Worm (Caenorhabditis elegans) whole organism, L3 larva: Measurements from ENCODE around the gene ZC404.1.

ENCODE experiments used
- R02D3.7 ChIP-seq: fragments of 150-350 bp; optimal IDR thresholded peaks from 2 replicates; lab custom pipeline; 2014; ENCODE audit warnings: missing biosample characterization, missing genetic modification characterization
- aly-2 ChIP-seq: fragments of 150-350 bp; optimal IDR thresholded peaks from 2 replicates; lab custom pipeline; 2014; ENCODE audit warnings: missing biosample characterization, missing genetic modification characterization
- ama-1 ChIP-seq: fragments of 150-350 bp; optimal IDR thresholded peaks from 2 replicates; lab custom pipeline; 2018
- ceh-16 ChIP-seq: sonication (generic microtip); optimal IDR thresholded peaks from 2 replicates; lab custom pipeline; 2017; ENCODE audit warnings: missing biosample characterization, missing genetic modification characterization
- ceh-9 ChIP-seq: sonication (generic microtip); optimal IDR thresholded peaks from 2 replicates; lab custom pipeline; 2018; ENCODE audit warnings: missing biosample characterization, missing genetic modification characterization
- egl-5 ChIP-seq: fragments of 150-350 bp; optimal IDR thresholded peaks from 2 replicates; lab custom pipeline; 2017; ENCODE audit warnings: missing biosample characterization, missing genetic modification reagents, missing genetic modification characterization, inconsistent platforms
- elt-2 ChIP-seq: sonication (generic microtip); optimal IDR thresholded peaks from 2 replicates; lab custom pipeline; 2016; ENCODE audit warnings: missing genetic modification reagents, mild to moderate bottlenecking, missing genetic modification characterization, missing compliant biosample characterization
- elt-3 ChIP-seq, 3 experiments: fragments of 150-350 bp in 1 of 3; sonication (generic microtip) in 2 of 3; optimal IDR thresholded peaks; 2 replicates in 2 of 3; 4 replicates in 1 of 3; lab custom pipeline; 2014 to 2017; ENCODE audit warnings: missing biosample characterization in 3 of 3, missing genetic modification characterization in 3 of 3
- eor-1 ChIP-seq, 2 experiments: fragments of 150-350 bp; optimal IDR thresholded peaks; 2 replicates each; lab custom pipeline; 2014 to 2018; ENCODE audit warnings: missing biosample characterization in 2 of 2, missing genetic modification characterization in 2 of 2
- fkh-2 ChIP-seq: fragments of 150-350 bp; optimal IDR thresholded peaks from 2 replicates; lab custom pipeline; 2014; ENCODE audit warnings: missing biosample characterization, missing genetic modification reagents, missing genetic modification characterization
- fos-1 ChIP-seq: fragments of 150-350 bp; optimal IDR thresholded peaks from 2 replicates; lab custom pipeline; 2014; ENCODE audit warnings: missing biosample characterization, missing genetic modification characterization
- jun-1 ChIP-seq: fragments of 150-350 bp; optimal IDR thresholded peaks from 2 replicates; lab custom pipeline; 2014; ENCODE audit warnings: missing biosample characterization, missing genetic modification reagents, missing genetic modification characterization
- lin-15B ChIP-seq: fragments of 150-350 bp; optimal IDR thresholded peaks from 2 replicates; lab custom pipeline; 2014; ENCODE audit warnings: missing biosample characterization, missing genetic modification characterization
- lin-39 ChIP-seq: fragments of 150-350 bp; optimal IDR thresholded peaks from 2 replicates; lab custom pipeline; 2018; ENCODE audit warnings: missing biosample characterization, missing genetic modification reagents, missing genetic modification characterization
- lsy-12 ChIP-seq: sonication (generic microtip); optimal IDR thresholded peaks from 2 replicates; lab custom pipeline; 2016; ENCODE audit warnings: mild to moderate bottlenecking, missing genetic modification characterization, missing compliant biosample characterization
- mdl-1 ChIP-seq: fragments of 150-350 bp; optimal IDR thresholded peaks from 2 replicates; lab custom pipeline; 2014; ENCODE audit warnings: missing biosample characterization, missing genetic modification characterization
- mml-1 ChIP-seq: fragments of 150-350 bp; sonication (generic microtip); optimal IDR thresholded peaks from 3 replicates; lab custom pipeline; 2014; ENCODE audit warnings: missing biosample characterization, missing genetic modification characterization
- nhr-11 ChIP-seq: fragments of 150-350 bp; optimal IDR thresholded peaks from 2 replicates; lab custom pipeline; 2014; ENCODE audit warnings: missing biosample characterization, missing genetic modification characterization
- nhr-12 ChIP-seq: fragments of 150-350 bp; optimal IDR thresholded peaks from 2 replicates; lab custom pipeline; 2014; ENCODE audit warnings: missing biosample characterization, missing genetic modification characterization
- nhr-237 ChIP-seq: fragments of 150-350 bp; optimal IDR thresholded peaks from 2 replicates; lab custom pipeline; 2014; ENCODE audit warnings: missing biosample characterization, missing genetic modification characterization
- nhr-25 ChIP-seq: sonication (generic microtip); optimal IDR thresholded peaks from 2 replicates; lab custom pipeline; 2017; ENCODE audit warnings: missing biosample characterization, missing genetic modification characterization
- nhr-43 ChIP-seq: sonication (generic microtip); optimal IDR thresholded peaks from 2 replicates; lab custom pipeline; 2016; ENCODE audit warnings: mild to moderate bottlenecking, missing genetic modification characterization, missing compliant biosample characterization; ENCODE audit not compliant: poor library complexity, severe bottlenecking
- nhr-67 ChIP-seq: fragments of 150-350 bp; optimal IDR thresholded peaks from 2 replicates; lab custom pipeline; 2014; ENCODE audit warnings: missing biosample characterization, missing genetic modification characterization
- nhr-77 ChIP-seq: fragments of 150-350 bp; optimal IDR thresholded peaks from 2 replicates; lab custom pipeline; 2014; ENCODE audit warnings: missing biosample characterization, missing genetic modification characterization
- pha-4 ChIP-seq: fragments of 150-350 bp; optimal IDR thresholded peaks from 2 replicates; lab custom pipeline; 2014; ENCODE audit warnings: missing biosample characterization, missing genetic modification reagents, missing genetic modification characterization
- pqm-1 ChIP-seq: fragments of 150-350 bp; optimal IDR thresholded peaks from 2 replicates; lab custom pipeline; 2017; ENCODE audit warnings: missing biosample characterization, missing genetic modification characterization, inconsistent platforms
- sea-2 ChIP-seq: fragments of 150-350 bp; sonication (generic microtip); optimal IDR thresholded peaks from 4 replicates; lab custom pipeline; 2014; ENCODE audit warnings: missing biosample characterization, missing genetic modification reagents, missing genetic modification characterization
- skn-1 ChIP-seq: fragments of 150-350 bp; optimal IDR thresholded peaks from 2 replicates; lab custom pipeline; 2014; ENCODE audit warnings: missing biosample characterization, missing genetic modification characterization
- unc-62 ChIP-seq: fragments of 150-350 bp; sonication (generic microtip); optimal IDR thresholded peaks from 4 replicates; lab custom pipeline; 2014; ENCODE audit warnings: missing biosample characterization, missing genetic modification reagents, missing genetic modification characterization
- ztf-11 ChIP-seq: fragments of 150-350 bp; optimal IDR thresholded peaks from 2 replicates; lab custom pipeline; 2014; ENCODE audit warnings: missing biosample characterization, missing genetic modification characterization
- ztf-4 ChIP-seq: fragments of 150-350 bp; optimal IDR thresholded peaks from 2 replicates; lab custom pipeline; 2014; ENCODE audit warnings: missing biosample characterization, missing genetic modification characterization

The ZC404.1 gene

DNA sequence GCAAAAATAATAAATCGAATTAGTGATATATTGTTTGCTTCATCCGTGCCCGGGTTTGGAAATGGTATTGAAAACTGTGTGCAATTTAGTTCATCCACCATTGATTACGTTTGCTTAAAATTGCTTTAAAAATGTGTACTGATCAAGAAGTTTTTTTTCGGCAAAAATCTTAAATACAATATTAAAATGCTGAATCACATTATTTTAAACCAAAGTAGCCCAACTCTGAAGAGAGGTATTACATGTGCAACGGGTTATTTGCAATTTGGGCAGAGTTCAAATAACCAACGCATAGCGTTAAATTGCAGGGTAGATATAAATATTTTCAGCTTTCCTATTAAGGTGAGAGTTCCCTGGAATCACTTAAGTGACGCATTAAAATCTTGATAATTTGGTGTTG, 23.2 kb downstream of the ZC404.1 start, which contains the start of gene dmsr-14:
dmsr-14 (minus strand) TSS at position 101 of the 400 bp plus-strand sequence.
- TF ChIP-seq unc-62 (GFP tag; lab: Kevin White, UChicago), result no peak
- TF ChIP-seq ama-1 (lab: Kevin White, UChicago), result no peak
- TF ChIP-seq nhr-25, result no peak

DNA sequence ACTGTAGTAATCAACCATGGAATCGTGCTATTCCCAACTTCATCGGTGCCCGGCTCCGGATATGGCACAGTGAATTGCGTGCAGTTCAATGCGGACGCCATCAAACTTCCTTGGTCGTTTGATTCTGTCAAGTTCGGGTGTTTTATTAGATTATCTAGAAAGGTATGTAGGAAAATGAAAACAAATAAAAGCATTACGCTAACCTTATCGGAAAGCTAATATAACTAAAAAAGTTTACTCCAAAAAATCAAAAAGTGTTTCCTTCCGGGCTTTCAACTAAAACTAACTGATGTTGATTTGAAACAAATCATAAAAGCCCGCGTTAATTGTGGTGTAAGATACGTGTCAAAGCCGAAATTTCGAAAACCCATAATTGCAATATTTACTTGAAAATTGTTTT, 25.8 kb downstream of the ZC404.1 start, which contains the start of gene dmsr-13:
dmsr-13 (minus strand) TSS at position 101 of the 400 bp plus-strand sequence.
- TF ChIP-seq lin-39 (tag; lab: Kevin White, UChicago) (no peak), nhr-12 (tag; lab: Kevin White, UChicago) (no peak), sea-2 (no peak), nhr-11 (tag; lab: Kevin White, UChicago) (no peak), lin-15B (tag; lab: Kevin White, UChicago) (no peak), ztf-11 (tag; lab: Kevin White, UChicago) (no peak), nhr-77 (tag; lab: Kevin White, UChicago) (no peak)
- TF ChIP-seq, all 47 proteins: peak for 0

DNA sequence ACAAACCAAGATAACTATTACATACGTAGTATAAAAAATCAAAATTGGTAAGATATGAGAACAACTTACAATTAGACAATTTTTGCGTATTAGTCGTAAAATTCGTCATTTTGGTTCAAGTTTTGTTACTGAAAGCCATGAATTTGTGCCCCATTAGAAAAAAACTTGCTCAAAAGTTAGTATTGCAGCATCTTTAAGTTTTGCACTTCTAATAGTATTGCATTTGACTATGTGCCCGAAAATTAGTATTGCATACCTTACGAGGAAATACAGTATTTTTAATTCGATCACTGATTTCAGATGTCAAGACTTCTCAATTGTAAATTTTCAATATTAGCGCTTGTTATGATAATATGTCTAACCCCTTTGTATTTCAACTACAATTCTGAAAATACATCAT, 27.5 kb downstream of the ZC404.1 start, which contains the start of gene T15B7.8:
T15B7.8 (plus strand) TSS at position 301 of the 400 bp plus-strand sequence.
- TF ChIP-seq R02D3.7 (tag; lab: Kevin White, UChicago), result no peak
- TF ChIP-seq skn-1 (tag; lab: Kevin White, UChicago), result no peak
- TF ChIP-seq mml-1 (tag; lab: Kevin White, UChicago), result no peak
- no peak for TF ChIP-seq unc-62 (GFP tag; lab: Kevin White, UChicago)
- TF ChIP-seq lsy-12 (tag; lab: Kevin White, UChicago), result no peak
- no peak for TF ChIP-seq ceh-16 (tag; lab: Kevin White, UChicago)
- no peak for TF ChIP-seq aly-2 (tag; lab: Kevin White, UChicago)
- no peak for TF ChIP-seq ceh-9 (tag; lab: Kevin White, UChicago)
- TF ChIP-seq elt-3 (tag; optimal IDR thresholded peaks at IDR 0.05; lab: Kevin White, UChicago), result no peak
- no peak for TF ChIP-seq mdl-1 (tag; lab: Kevin White, UChicago)
- no peak for TF ChIP-seq fos-1 (tag; lab: Kevin White, UChicago)
- no peak for TF ChIP-seq nhr-67
- TF ChIP-seq nhr-25, result no peak
- TF ChIP-seq, all 47 proteins: peak for 0

DNA sequence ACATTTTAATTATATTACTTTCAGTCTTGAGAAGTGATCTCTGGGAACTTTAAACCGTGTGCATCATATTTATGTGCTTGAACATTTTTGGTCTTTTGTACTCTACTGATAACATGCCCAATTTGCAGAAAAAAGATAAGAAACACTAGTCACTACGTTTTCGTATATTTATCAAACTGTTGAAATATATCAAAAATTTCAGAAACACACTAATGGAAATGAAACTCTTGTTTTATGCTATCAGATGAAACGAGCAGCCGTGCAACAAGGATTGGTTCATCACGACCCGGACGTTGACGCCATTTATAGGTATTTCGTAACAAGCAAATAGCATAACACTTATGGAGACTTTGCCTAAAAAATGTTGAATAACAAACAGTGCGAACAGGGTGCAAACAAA, 29.4 kb downstream of the ZC404.1 start:
- TF ChIP-seq elt-2 (peak; percentile 92), pqm-1 (tag; lab: Kevin White, UChicago) (peak; percentile 84), jun-1 (no peak)

DNA sequence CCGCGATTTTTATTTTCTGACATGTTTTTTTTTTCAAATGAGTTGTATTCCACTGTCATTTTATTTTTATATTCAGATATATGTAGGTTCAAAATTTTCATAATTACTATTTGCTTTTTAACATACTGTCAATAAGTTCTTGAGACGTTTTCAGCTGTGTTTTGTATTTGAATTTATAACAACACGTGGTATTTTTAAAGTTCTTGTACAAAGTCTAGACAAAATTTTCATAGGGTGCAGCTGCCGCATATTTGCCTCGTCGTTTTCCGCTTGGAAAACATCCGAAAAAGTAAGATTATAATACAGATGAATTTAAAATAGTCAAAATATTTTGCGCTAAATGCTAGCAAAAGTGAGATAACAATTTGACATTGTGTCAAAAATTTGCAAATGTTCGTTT, 34.8 kb downstream of the ZC404.1 start, which contains the start of gene dmsr-15:
dmsr-15 (minus strand) TSS at position 101 of the 400 bp plus-strand sequence.
- TF ChIP-seq egl-5 (tag; lab: Kevin White, UChicago), result no peak
- TF ChIP-seq, all 47 proteins: peak for 0

DNA sequence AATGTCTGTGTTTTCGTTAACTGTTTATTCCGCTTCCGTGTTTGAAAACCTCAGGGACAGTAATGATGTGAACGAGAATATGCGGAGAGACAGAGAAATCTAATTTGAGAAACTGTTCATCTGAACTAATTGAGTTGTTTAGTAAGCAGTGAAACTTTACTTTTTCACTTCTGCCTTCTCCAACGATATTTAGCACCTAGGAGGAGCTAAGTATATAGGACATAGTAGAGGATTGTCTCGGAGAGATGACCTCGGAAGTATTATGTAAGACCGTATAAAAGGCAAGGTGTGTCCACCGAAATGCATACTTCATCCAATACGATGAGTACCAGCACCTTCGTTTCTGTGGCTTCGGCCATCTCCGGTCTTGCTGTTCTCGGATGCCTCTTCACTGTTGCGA, 35.4 kb downstream of the ZC404.1 start, which contains the start of gene col-141:
col-141 (plus strand) TSS at position 301 of the 400 bp plus-strand sequence.
- TF ChIP-seq fos-1 (tag; lab: Kevin White, UChicago) (no peak), pha-4 (tag; lab: Kevin White, UChicago) (no peak), eor-1 (tag; optimal IDR thresholded peaks at IDR 0.05; lab: Kevin White, UChicago) (no peak), nhr-237 (tag; lab: Kevin White, UChicago) (no peak), nhr-12 (tag; lab: Kevin White, UChicago) (no peak), nhr-67 (no peak)

DNA sequence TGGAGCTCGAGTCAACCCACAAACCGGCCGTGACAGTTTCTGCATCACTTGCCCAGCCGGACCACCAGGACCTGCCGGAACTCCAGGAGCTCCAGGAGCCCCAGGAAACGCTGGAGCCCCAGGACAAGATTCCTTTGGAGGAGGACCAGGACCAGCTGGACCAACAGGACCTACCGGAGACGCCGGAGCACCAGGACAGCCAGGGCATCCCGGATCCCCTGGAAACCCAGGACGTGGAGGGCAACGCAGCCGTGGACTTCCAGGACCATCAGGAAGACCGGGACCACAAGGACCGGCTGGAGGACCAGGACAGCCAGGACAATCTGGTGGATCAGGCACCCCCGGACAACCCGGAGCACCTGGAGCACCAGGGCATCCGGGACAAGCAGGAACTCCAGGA, 36.1 kb downstream of the ZC404.1 start:
- TF ChIP-seq nhr-11 (tag; lab: Kevin White, UChicago) (no peak), nhr-43 (tag; lab: Kevin White, UChicago) (no peak), ztf-4 (tag; lab: Kevin White, UChicago) (no peak), nhr-237 (tag; lab: Kevin White, UChicago) (no peak), mml-1 (tag; lab: Kevin White, UChicago) (no peak), fkh-2 (no peak)
